Worm (Caenorhabditis elegans): ENCODE results near the gene prkl-1.

- TF ChIP-seq nhr-76 (tag; optimal IDR thresholded peaks at IDR 0.05) (no peak), ztf-11 (tag; optimal IDR thresholded peaks at IDR 0.05) (no peak), unc-62 (GFP tag; optimal IDR thresholded peaks at IDR 0.05 in 1 of 2) (no peak), unc-62 (tag; optimal IDR thresholded peaks at IDR 0.05) (no peak), nhr-237 (tag; optimal IDR thresholded peaks at IDR 0.05) (no peak), egl-27 (tag; optimal IDR thresholded peaks at IDR 0.05) (no peak), snpc-1.2 (GFP tag; IDR thresholded peaks at IDR 0.05) (no peak), mdl-1 (tag; optimal IDR thresholded peaks at IDR 0.05) (no peak), mdt-29 (GFP tag; IDR thresholded peaks at IDR 0.05) (no peak), nhr-111 (GFP tag; optimal IDR thresholded peaks at IDR 0.05) (no peak), pqm-1 (tag; optimal IDR thresholded peaks at IDR 0.05) (no peak)
These were observed 31.9 kb upstream of the prkl-1 start for ce11 chrIV:7018623-7019022.
